Fruit fly (Drosophila melanogaster): Measurements from ENCODE around the gene noc.

The noc gene

DNA sequence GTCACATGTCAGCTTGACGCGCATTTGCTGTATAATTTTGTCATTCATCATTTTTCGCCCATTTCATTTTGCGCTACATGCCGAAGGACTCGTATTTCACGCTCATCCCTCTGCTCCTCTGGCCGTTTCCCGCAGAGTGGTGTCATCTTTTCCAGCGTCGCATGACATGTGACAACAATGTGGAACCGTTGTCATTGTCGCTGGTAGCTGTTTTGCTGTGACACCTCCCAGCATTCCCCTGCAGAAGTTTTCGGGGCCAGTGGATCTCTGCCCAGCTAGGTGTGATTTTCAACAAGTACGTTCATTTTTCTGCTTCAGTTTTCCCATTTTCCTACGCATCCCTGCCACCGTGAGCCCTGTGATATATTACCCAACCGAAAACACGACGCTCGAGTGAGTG is 26.7 kb downstream of the noc start (continued):
- TF ChIP-seq CG12769 (tag; optimal IDR thresholded peaks at IDR 0.05), result peak; percentile 16
- no peak for TF ChIP-seq Xrp1 (GFP tag; IDR thresholded peaks at IDR 0.05)
- no peak for TF ChIP-seq aop (GFP tag; IDR thresholded peaks at IDR 0.05)
- no peak for TF ChIP-seq CG4282 (GFP tag; optimal IDR thresholded peaks at IDR 0.05)

DNA sequence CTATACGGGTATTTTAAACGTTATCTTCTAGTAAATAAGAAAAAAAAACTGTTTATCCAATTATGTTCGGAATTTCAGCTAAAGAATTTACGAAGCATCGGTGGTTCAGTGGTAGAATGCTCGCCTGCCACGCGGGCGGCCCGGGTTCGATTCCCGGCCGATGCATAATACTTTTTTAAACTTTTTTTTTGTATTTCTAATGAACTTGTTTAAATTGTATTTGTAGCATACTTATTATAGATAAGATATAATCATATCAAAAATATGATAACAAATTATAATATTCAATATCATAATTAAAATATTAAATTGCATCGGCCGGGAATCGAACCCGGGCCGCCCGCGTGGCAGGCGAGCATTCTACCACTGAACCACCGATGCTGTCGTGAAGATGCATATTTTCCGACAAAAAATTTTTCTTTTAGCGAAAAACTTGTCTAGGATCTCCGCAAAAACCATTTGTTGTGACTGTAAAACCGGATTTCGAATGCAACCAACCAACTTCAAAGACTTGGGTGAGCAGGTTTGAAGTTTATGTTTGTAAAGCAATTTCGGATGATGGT is 27.4 kb downstream of the noc start:
- TF ChIP-seq otp (GFP tag; IDR thresholded peaks at IDR 0.05), result no peak
- TF ChIP-seq Lim3 (GFP tag; IDR thresholded peaks at IDR 0.05), result no peak
- TF ChIP-seq CG6654 (GFP tag; optimal IDR thresholded peaks at IDR 0.05), result no peak
- peak; percentile 75 for TF ChIP-seq bbx (GFP tag; IDR thresholded peaks at IDR 0.05; ENCODE audit: partially characterized antibody)
- no peak for TF ChIP-seq CG2678 (tag; optimal IDR thresholded peaks at IDR 0.05)
- TF ChIP-seq amos (GFP tag; IDR thresholded peaks at IDR 0.05; ENCODE audit: partially characterized antibody), result peak; percentile 71
- TF ChIP-seq fru (optimal IDR thresholded peaks at IDR 0.05), result no peak
- TF ChIP-seq Scr (GFP tag; IDR thresholded peaks at IDR 0.05; ENCODE audit: partially characterized antibody), result peak; percentile 59
- TF ChIP-seq CTCF (GFP tag; optimal IDR thresholded peaks at IDR 0.05), result no peak
- TF ChIP-seq CG7963 (GFP tag; IDR thresholded peaks at IDR 0.05; ENCODE audit: partially characterized antibody), result 0 out of 3 replicates have a peak, but pooled peaks have one; percentile 55
- peak; percentile 77 for TF ChIP-seq CG6791 (GFP tag; IDR thresholded peaks at IDR 0.05; ENCODE audit: partially characterized antibody)
- no peak for TF ChIP-seq Mrtf (GFP tag; IDR thresholded peaks at IDR 0.05)
- TF ChIP-seq Ets65A (GFP tag), result no peak
- TF ChIP-seq en (GFP tag; optimal IDR thresholded peaks at IDR 0.05), result no peak
- no peak for TF ChIP-seq Awh (GFP tag; IDR thresholded peaks at IDR 0.05)
- no peak for TF ChIP-seq CG16815 (GFP tag; optimal IDR thresholded peaks at IDR 0.05)
- TF ChIP-seq vnd (GFP tag; IDR thresholded peaks at IDR 0.05; ENCODE audit: partially characterized antibody), result 0 out of 3 replicates have a peak, but pooled peaks have one; percentile 43
- no peak for TF ChIP-seq Hr3 (GFP tag; optimal IDR thresholded peaks at IDR 0.05)
- TF ChIP-seq insv (GFP tag; optimal IDR thresholded peaks at IDR 0.05), result no peak
- no peak for TF ChIP-seq maf-S (GFP tag; optimal IDR thresholded peaks at IDR 0.05)
- no peak for TF ChIP-seq CG17568 (GFP tag; optimal IDR thresholded peaks at IDR 0.05)
- no peak for TF ChIP-seq CG7928 (GFP tag; optimal IDR thresholded peaks at IDR 0.05)
- no peak for TF ChIP-seq pros (GFP tag; optimal IDR thresholded peaks at IDR 0.05)
- peak; percentile 75; the same call in 1 of the 4 replicates for TF ChIP-seq chinmo (GFP tag; IDR thresholded peaks at IDR 0.05; ENCODE audit: partially characterized antibody)
- TF ChIP-seq CG34224 (GFP tag; IDR thresholded peaks at IDR 0.05; ENCODE audit: partially characterized antibody), result peak; percentile 19; the same call in 2 of the 3 replicates
- TF ChIP-seq CG17186 (GFP tag; optimal IDR thresholded peaks at IDR 0.05), result no peak
- TF ChIP-seq CG16813 (GFP tag; IDR thresholded peaks at IDR 0.05; ENCODE audit: partially characterized antibody), result peak; percentile 77
- no peak for TF ChIP-seq CG6272 (GFP tag; IDR thresholded peaks at IDR 0.05)
- no peak for TF ChIP-seq vfl (GFP tag; optimal IDR thresholded peaks at IDR 0.05)
- TF ChIP-seq CoRest (tag; optimal IDR thresholded peaks at IDR 0.05), result no peak
- peak; percentile 60; the same call in 2 of the 3 replicates for TF ChIP-seq Opbp (GFP tag; IDR thresholded peaks at IDR 0.05; ENCODE audit: partially characterized antibody)
- TF ChIP-seq inv (GFP tag; IDR thresholded peaks at IDR 0.05; ENCODE audit: partially characterized antibody), result peak; percentile 9; the same call in 1 of the 2 replicates
- TF ChIP-seq CG2889 (GFP tag; IDR thresholded peaks at IDR 0.05), result no peak
- TF ChIP-seq lola (GFP tag; optimal IDR thresholded peaks at IDR 0.05), result no peak
- TF ChIP-seq dati (GFP tag; IDR thresholded peaks at IDR 0.05), result no peak
- no peak for TF ChIP-seq dmrt99B (tag; optimal IDR thresholded peaks at IDR 0.05)
- TF ChIP-seq Bdp1 (GFP tag; optimal IDR thresholded peaks at IDR 0.05), result peak; percentile 87
- no peak for TF ChIP-seq Xrp1 (GFP tag; IDR thresholded peaks at IDR 0.05)
- no peak for TF ChIP-seq CG14014 (GFP tag; IDR thresholded peaks at IDR 0.05)
- TF ChIP-seq Drgx (GFP tag; IDR thresholded peaks at IDR 0.05), result no peak
- TF ChIP-seq Nf-YA (GFP tag; IDR thresholded peaks at IDR 0.05), result no peak
- no peak for TF ChIP-seq CG32767 (GFP tag; IDR thresholded peaks at IDR 0.05)
- TF ChIP-seq CG14860 (GFP tag; IDR thresholded peaks at IDR 0.05; ENCODE audit: partially characterized antibody), result peak; percentile 52; the same call in 1 of the 3 replicates
- TF ChIP-seq Bgb (GFP tag; IDR thresholded peaks at IDR 0.05; ENCODE audit: partially characterized antibody), result peak; percentile 59
- TF ChIP-seq stwl (tag; optimal IDR thresholded peaks at IDR 0.05), result no peak

Measured in whole organism, embryonic.